Worm (Caenorhabditis elegans) whole organism, L1 larva: Measurements from ENCODE around the gene F26A10.2.

Experiments
- C34B4.2 ChIP-seq: sonication (generic microtip); optimal IDR thresholded peaks from 2 replicates; lab custom pipeline; 2017; ENCODE audit warnings: mild to moderate bottlenecking, missing genetic modification characterization, missing compliant biosample characterization
- ama-1 ChIP-seq: fragments of 150-350 bp; optimal IDR thresholded peaks from 2 replicates; lab custom pipeline; 2014
- ces-1 ChIP-seq: fragments of 150-350 bp; optimal IDR thresholded peaks from 2 replicates; lab custom pipeline; 2014; ENCODE audit warnings: missing biosample characterization, missing genetic modification reagents, missing genetic modification characterization
- egl-13 ChIP-seq: sonication (generic microtip); optimal IDR thresholded peaks from 2 replicates; lab custom pipeline; 2016; ENCODE audit warnings: missing genotype, missing genetic modification reagents, missing genetic modification characterization, missing compliant biosample characterization
- elt-2 ChIP-seq: sonication (generic microtip); optimal IDR thresholded peaks from 2 replicates; lab custom pipeline; 2016; ENCODE audit warnings: missing genetic modification characterization, mild to moderate bottlenecking, inconsistent platforms, missing compliant biosample characterization, missing genetic modification reagents
- lsy-2 ChIP-seq, 2 experiments: fragments of 150-350 bp; optimal IDR thresholded peaks; 2 replicates each; lab custom pipeline; 2014; ENCODE audit warnings: missing biosample characterization in 2 of 2, missing genetic modification characterization in 2 of 2
- nhr-237 ChIP-seq: fragments of 150-350 bp; optimal IDR thresholded peaks from 2 replicates; lab custom pipeline; 2014; ENCODE audit warnings: missing biosample characterization, missing genetic modification characterization

DNA sequence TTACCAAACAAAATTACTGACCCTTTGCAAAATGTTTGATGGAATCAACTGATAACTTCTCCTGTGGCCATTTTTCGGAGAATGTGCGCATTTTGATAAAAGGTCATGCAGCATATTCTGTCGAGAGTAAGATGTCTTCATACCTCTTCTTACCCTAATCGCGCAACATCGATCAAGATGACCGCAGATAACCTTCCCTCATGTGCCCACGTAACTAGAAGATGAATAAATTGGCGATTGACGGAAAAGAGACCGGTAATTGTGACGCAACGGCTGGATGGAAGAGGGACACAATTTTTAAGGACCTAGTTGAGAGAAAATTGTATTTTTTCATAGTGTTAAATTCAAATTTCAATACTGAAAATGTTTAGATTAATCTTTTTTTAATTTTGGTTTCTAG lies 4.4 kb downstream of the F26A10.2 start:
- TF ChIP-seq egl-13 (tag; lab: Kevin White, UChicago) = no peak
- TF ChIP-seq C34B4.2 (tag; lab: Kevin White, UChicago) = no peak
- no peak for TF ChIP-seq ama-1 (lab: Kevin White, UChicago)
- TF ChIP-seq ces-1 = no peak
- no peak for TF ChIP-seq lsy-2 (tag; optimal IDR thresholded peaks at IDR 0.05; lab: Kevin White, UChicago)
- no peak for TF ChIP-seq elt-2 (tag; lab: Kevin White, UChicago)
- TF ChIP-seq nhr-237 (tag; lab: Kevin White, UChicago) = no peak
